Worm (Caenorhabditis elegans) whole organism, L4 larva: ENCODE measurements around the gene clec-50.

Experiments used
- F26F4.8 ChIP-seq: fragments of 200-800 bp; sonication (Bioruptor generic); conservative IDR thresholded peaks from 2 replicates; pipeline ENCODE4 v1.3.6; 2022; ENCODE audit warnings: missing genetic modification characterization, missing compliant biosample characterization
- F37D6.2 ChIP-seq: sonication (generic microtip); optimal IDR thresholded peaks from 2 replicates; lab custom pipeline; 2016; ENCODE audit warnings: mild to moderate bottlenecking, missing genetic modification characterization, missing compliant biosample characterization
- T20F7.1 ChIP-seq: fragments of 200-800 bp; sonication (Bioruptor generic); optimal IDR thresholded peaks from 2 replicates; lab custom pipeline; 2018; ENCODE audit warnings: mild to moderate bottlenecking, missing genetic modification characterization, missing compliant biosample characterization
- aly-2 ChIP-seq: sonication (generic microtip); optimal IDR thresholded peaks from 2 replicates; lab custom pipeline; 2018; ENCODE audit warnings: missing biosample characterization, missing genetic modification characterization
- ama-1 ChIP-seq: fragments of 150-350 bp; optimal IDR thresholded peaks from 2 replicates; lab custom pipeline; 2014; ENCODE audit warnings: inconsistent platforms, mixed read lengths
- ceh-20 ChIP-seq: fragments of 200-800 bp; sonication (Bioruptor generic); IDR thresholded peaks from 2 replicates; pipeline ENCODE4 v1.3.6; 2022; ENCODE audit warnings: missing genetic modification reagents, missing genetic modification characterization, missing compliant biosample characterization
- ceh-28 ChIP-seq: fragments of 150-350 bp; optimal IDR thresholded peaks from 2 replicates; lab custom pipeline; 2014; ENCODE audit warnings: missing biosample characterization, missing genetic modification reagents, missing genetic modification characterization
- ces-1 ChIP-seq: fragments of 150-350 bp; sonication (generic microtip); optimal IDR thresholded peaks from 4 replicates; lab custom pipeline; 2014; ENCODE audit warnings: missing biosample characterization, missing genetic modification reagents, missing genetic modification characterization
- daf-12 ChIP-seq: fragments of 150-350 bp; optimal IDR thresholded peaks from 2 replicates; lab custom pipeline; 2014; ENCODE audit warnings: missing biosample characterization, missing genetic modification reagents, missing genetic modification characterization
- daf-16 ChIP-seq, 3 experiments: sonication (generic microtip); optimal IDR thresholded peaks; 2 replicates each; lab custom pipeline; 2016 to 2017; ENCODE audit warnings: missing genetic modification characterization in 3 of 3, missing genetic modification reagents in 3 of 3, mild to moderate bottlenecking in 2 of 3, missing compliant biosample characterization in 2 of 3, missing biosample characterization in 1 of 3, moderate library complexity in 1 of 3
- daf-8 ChIP-seq: fragments of 200-800 bp; sonication (Bioruptor generic); IDR thresholded peaks from 2 replicates; pipeline ENCODE4 v1.3.6; 2022; ENCODE audit warnings: missing genetic modification characterization, missing compliant biosample characterization
- dmd-6 ChIP-seq: fragments of 200-800 bp; sonication (Bioruptor generic); IDR thresholded peaks from 2 replicates; pipeline ENCODE4 v1.3.6; 2022; ENCODE audit warnings: missing genetic modification reagents, missing genetic modification characterization, missing compliant biosample characterization
- duxl-1 ChIP-seq: sonication (generic microtip); optimal IDR thresholded peaks from 2 replicates; lab custom pipeline; 2016; ENCODE audit warnings: mild to moderate bottlenecking, missing genetic modification characterization, moderate library complexity, missing compliant biosample characterization; ENCODE audit not compliant: poor library complexity
- dve-1 ChIP-seq: sonication (generic microtip); optimal IDR thresholded peaks from 2 replicates; lab custom pipeline; 2017; ENCODE audit warnings: antibody characterized with exemption, mild to moderate bottlenecking, missing genetic modification characterization, missing compliant biosample characterization; ENCODE audit not compliant: insufficient read depth
- egl-27 ChIP-seq: sonication (generic microtip); optimal IDR thresholded peaks from 3 replicates; lab custom pipeline; 2017; ENCODE audit warnings: missing biosample characterization, missing genetic modification reagents, missing genetic modification characterization
- hlh-11 ChIP-seq: fragments of 200-800 bp; sonication (Bioruptor generic); optimal IDR thresholded peaks from 2 replicates; lab custom pipeline; 2018; ENCODE audit warnings: mild to moderate bottlenecking, missing genetic modification characterization, missing compliant biosample characterization
- hlh-30 ChIP-seq: sonication (generic microtip); optimal IDR thresholded peaks from 2 replicates; lab custom pipeline; 2017; ENCODE audit warnings: antibody characterized with exemption, mild to moderate bottlenecking, missing genetic modification characterization, missing compliant biosample characterization; ENCODE audit not compliant: insufficient read depth
- lin-13 ChIP-seq: fragments of 150-350 bp; optimal IDR thresholded peaks from 2 replicates; lab custom pipeline; 2014; ENCODE audit warnings: missing biosample characterization, missing genetic modification reagents, missing genetic modification characterization
- madf-5 ChIP-seq, 2 experiments: fragments of 200-800 bp; sonication (Bioruptor generic); IDR thresholded peaks; 2 replicates each; pipeline ENCODE4 v1.3.6; 2022; ENCODE audit warnings: missing compliant biosample characterization in 2 of 2, missing genetic modification characterization in 2 of 2
- nhr-102 ChIP-seq: sonication (generic microtip); optimal IDR thresholded peaks from 2 replicates; lab custom pipeline; 2016; ENCODE audit warnings: mild to moderate bottlenecking, missing genetic modification characterization, moderate library complexity, missing compliant biosample characterization
- nhr-111 ChIP-seq: fragments of 200-800 bp; sonication (Bioruptor generic); optimal IDR thresholded peaks from 2 replicates; lab custom pipeline; 2018; ENCODE audit warnings: mild to moderate bottlenecking, missing genetic modification characterization, missing compliant biosample characterization
- nhr-25 ChIP-seq: sonication (generic microtip); optimal IDR thresholded peaks from 2 replicates; lab custom pipeline; 2017; ENCODE audit warnings: missing genetic modification characterization, mild to moderate bottlenecking, missing compliant biosample characterization, antibody characterized with exemption, moderate library complexity, borderline replicate concordance; ENCODE audit not compliant: insufficient read depth
- nhr-28 ChIP-seq: fragments of 150-350 bp; optimal IDR thresholded peaks from 2 replicates; lab custom pipeline; 2014; ENCODE audit warnings: missing biosample characterization, missing genetic modification characterization
- nhr-41 ChIP-seq: fragments of 200-800 bp; sonication (Bioruptor generic); IDR thresholded peaks from 2 replicates; pipeline ENCODE4 v1.3.6; 2022; ENCODE audit warnings: missing genetic modification reagents, missing genetic modification characterization, missing compliant biosample characterization
- nhr-48 ChIP-seq: sonication (generic microtip); optimal IDR thresholded peaks from 2 replicates; lab custom pipeline; 2016; ENCODE audit warnings: mild to moderate bottlenecking, missing genetic modification characterization, missing compliant biosample characterization
- nhr-77 ChIP-seq: fragments of 150-350 bp; optimal IDR thresholded peaks from 2 replicates; lab custom pipeline; 2014; ENCODE audit warnings: missing biosample characterization, missing genetic modification characterization
- pha-4 ChIP-seq, 2 experiments: fragments of 150-350 bp in 1 of 2; fragments of 200-800 bp in 1 of 2; sonication (Bioruptor generic) in 1 of 2; IDR thresholded peaks in 1 of 2; optimal IDR thresholded peaks in 1 of 2; 2 replicates each; pipeline versions ENCODE4 v1.3.6 to Lab custom; 2014 to 2022; ENCODE audit warnings: missing genetic modification characterization in 2 of 2, missing genetic modification reagents in 2 of 2, missing biosample characterization in 1 of 2, missing compliant biosample characterization in 1 of 2
- php-3 ChIP-seq: fragments of 200-800 bp; sonication (Bioruptor generic); IDR thresholded peaks from 2 replicates; pipeline ENCODE4 v1.3.6; 2022; ENCODE audit warnings: missing genetic modification reagents, missing genetic modification characterization, missing compliant biosample characterization
- pqm-1 ChIP-seq: sonication (generic microtip); optimal IDR thresholded peaks from 2 replicates; lab custom pipeline; 2017; ENCODE audit warnings: missing biosample characterization, missing genetic modification characterization
- sdz-12 ChIP-seq: fragments of 200-800 bp; sonication (Bioruptor generic); optimal IDR thresholded peaks from 2 replicates; lab custom pipeline; 2018; ENCODE audit warnings: mild to moderate bottlenecking, missing genetic modification characterization, missing compliant biosample characterization
- set-16 ChIP-seq: fragments of 200-800 bp; sonication (Bioruptor generic); IDR thresholded peaks from 2 replicates; pipeline ENCODE4 v1.3.6; 2022; ENCODE audit warnings: missing genetic modification reagents, missing genetic modification characterization, missing compliant biosample characterization
- spr-3 ChIP-seq: fragments of 200-800 bp; sonication (Bioruptor generic); optimal IDR thresholded peaks from 2 replicates; lab custom pipeline; 2018; ENCODE audit warnings: mild to moderate bottlenecking, missing genetic modification characterization, missing compliant biosample characterization
- zip-11 ChIP-seq: fragments of 200-800 bp; sonication (Bioruptor generic); IDR thresholded peaks from 2 replicates; pipeline ENCODE4 v1.3.6; 2022; ENCODE audit warnings: missing genetic modification characterization, missing compliant biosample characterization
- zip-2 ChIP-seq: fragments of 150-350 bp; optimal IDR thresholded peaks from 2 replicates; lab custom pipeline; 2014; ENCODE audit warnings: missing biosample characterization, missing genetic modification characterization

clec-50 gene

DNA sequence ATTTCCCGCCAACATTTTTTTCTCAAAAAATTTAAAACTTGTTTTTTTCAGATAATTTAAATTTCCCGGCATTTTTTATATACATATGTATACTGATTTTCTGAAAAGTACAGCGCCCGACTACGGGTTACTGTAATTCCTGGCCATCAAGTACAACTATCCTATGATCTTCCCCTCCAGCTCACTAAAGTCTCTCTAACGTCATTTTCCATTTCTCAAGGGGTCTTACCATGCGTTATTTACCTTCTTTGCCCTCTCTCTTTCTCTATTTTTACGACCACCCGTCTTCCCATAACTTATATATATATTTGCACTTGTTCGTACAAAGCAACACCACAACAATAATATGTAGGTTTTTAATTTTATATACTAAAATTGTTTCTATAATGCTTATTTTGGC lies 1.1 kb upstream of the clec-50 start, which contains the start of gene W04E12.9:
Gene W04E12.9, plus strand, starts transcription at position 301 of the 400 bp plus-strand sequence.
- TF ChIP-seq daf-12 (tag; lab: Kevin White, UChicago) (no peak), lin-13 (GFP tag; lab: Kevin White, UChicago) (no peak), nhr-41 (no peak), daf-8 (GFP tag; lab: Robert Waterston, UW) (no peak), nhr-77 (tag; lab: Kevin White, UChicago) (no peak)

DNA sequence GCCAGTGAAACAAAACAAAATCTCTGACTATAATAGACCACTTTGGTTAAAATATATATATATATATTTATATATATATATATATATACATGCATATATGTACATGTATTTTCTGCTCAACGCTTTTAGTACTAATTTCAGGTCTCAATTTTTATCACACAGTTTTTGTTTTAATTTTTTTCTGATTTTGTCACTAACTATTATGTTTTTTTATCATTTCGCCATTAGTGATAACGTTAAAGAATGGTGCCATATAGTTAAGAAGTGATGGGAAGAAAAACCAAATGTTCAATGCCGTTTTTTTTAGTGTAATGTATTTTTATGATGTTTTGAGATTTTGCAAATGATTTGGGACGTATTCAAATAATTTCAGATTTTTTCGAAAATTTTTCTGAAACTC lies 837 bp downstream of the clec-50 start:
- peak; percentile 13 for TF ChIP-seq pqm-1 (tag; lab: Kevin White, UChicago)
- TF ChIP-seq nhr-28 (tag; lab: Kevin White, UChicago) = peak; percentile 59
- TF ChIP-seq zip-11 (GFP tag; lab: Robert Waterston, UW) = no peak
- TF ChIP-seq php-3 (GFP tag; lab: Robert Waterston, UW) = 0 out of 2 replicates have a peak, but pooled peaks have one; percentile 50

DNA sequence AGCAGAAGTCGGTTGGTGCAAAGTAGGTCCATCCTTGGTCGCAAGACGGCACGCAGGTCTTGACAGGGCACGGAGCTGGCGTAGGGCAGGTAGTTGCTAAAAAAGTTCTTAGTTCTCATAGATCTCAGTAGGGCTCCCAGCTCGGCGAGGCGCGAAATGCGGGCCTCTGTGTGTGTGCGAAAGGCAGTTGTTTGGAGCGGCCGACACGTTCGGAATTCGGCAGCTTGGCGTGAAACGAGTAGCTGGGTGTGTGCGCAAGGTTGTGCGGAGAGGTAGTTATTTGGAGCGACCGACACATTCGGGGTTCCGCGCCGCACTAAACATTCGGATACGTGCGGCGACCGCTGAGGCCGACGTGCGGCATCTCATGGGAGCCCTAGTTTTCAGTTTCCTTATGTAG lies 2.3 kb downstream of the clec-50 start:
- no peak for TF ChIP-seq ceh-28 (tag; lab: Kevin White, UChicago)
- TF ChIP-seq ceh-20 = no peak
- TF ChIP-seq zip-2 = no peak
- TF ChIP-seq spr-3 (GFP tag; lab: Kevin White, UChicago) = no peak
- TF ChIP-seq lin-13 (GFP tag; lab: Kevin White, UChicago) = no peak
- peak; percentile 76 for TF ChIP-seq set-16 (GFP tag; lab: Robert Waterston, UW)
- no peak for TF ChIP-seq nhr-25 (tag; lab: Kevin White, UChicago)

DNA sequence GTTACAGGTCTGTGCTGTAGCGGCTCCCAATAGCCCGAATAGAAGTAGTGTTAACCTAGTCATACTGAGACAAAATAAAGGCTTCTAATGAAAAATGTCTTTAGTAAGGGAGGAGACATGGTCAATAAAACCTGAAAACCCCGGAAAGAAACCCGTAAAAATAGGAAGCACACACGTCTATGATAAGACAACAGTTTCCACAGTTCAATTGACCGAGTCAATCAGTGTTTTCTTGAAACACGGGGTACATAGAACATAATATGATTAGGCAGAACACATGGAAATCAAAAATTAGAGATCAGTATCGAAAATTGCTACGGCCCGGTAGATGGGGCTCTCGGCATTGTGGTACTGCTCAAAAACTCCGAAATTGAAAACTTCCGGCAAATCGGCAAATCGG lies 4.0 kb downstream of the clec-50 start, which contains the start of gene clec-49:
Gene clec-49, minus strand, starts transcription at position 103 of the 400 bp plus-strand sequence.
- TF ChIP-seq hlh-30 (tag; lab: Kevin White, UChicago) = no peak
- TF ChIP-seq pha-4 (GFP tag; IDR thresholded peaks at IDR 0.05; lab: Robert Waterston, UW) = no peak
- no peak for TF ChIP-seq pha-4 (tag; optimal IDR thresholded peaks at IDR 0.05; lab: Kevin White, UChicago)
- no peak for TF ChIP-seq F37D6.2
- no peak for TF ChIP-seq aly-2 (tag; lab: Kevin White, UChicago)
- TF ChIP-seq ces-1 = no peak
- TF ChIP-seq nhr-41 = no peak
- TF ChIP-seq daf-16 (GFP tag; optimal IDR thresholded peaks at IDR 0.05; lab: Kevin White, UChicago) = no peak
- peak; percentile 73 for TF ChIP-seq daf-16 (tag; optimal IDR thresholded peaks at IDR 0.05; lab: Kevin White, UChicago)
- TF ChIP-seq spr-3 (GFP tag; lab: Kevin White, UChicago) = no peak
- no peak for TF ChIP-seq nhr-111 (GFP tag; lab: Kevin White, UChicago)
- no peak for TF ChIP-seq T20F7.1 (GFP tag; lab: Kevin White, UChicago)
- TF ChIP-seq nhr-77 (tag; lab: Kevin White, UChicago) = no peak
- peak; percentile 46 for TF ChIP-seq hlh-11 (tag; lab: Kevin White, UChicago)
- TF ChIP-seq ama-1 (lab: Kevin White, UChicago) = no peak
- TF ChIP-seq egl-27 (tag; lab: Kevin White, UChicago) = no peak
- TF ChIP-seq nhr-102 (tag; lab: Kevin White, UChicago) = no peak
- TF ChIP-seq duxl-1 (tag; lab: Kevin White, UChicago) = no peak
- TF ChIP-seq dmd-6 (GFP tag; lab: Robert Waterston, UW) = peak; percentile 84
- no peak for TF ChIP-seq madf-5 (GFP tag; IDR thresholded peaks at IDR 0.05; lab: Robert Waterston, UW)
- TF ChIP-seq F26F4.8 (GFP tag; lab: Robert Waterston, UW) = no peak
- TF ChIP-seq nhr-28 (tag; lab: Kevin White, UChicago) = peak; percentile 57
- no peak for TF ChIP-seq nhr-48 (tag; lab: Kevin White, UChicago)
- TF ChIP-seq sdz-12 (GFP tag; lab: Kevin White, UChicago) = no peak
- TF ChIP-seq dve-1 (tag; lab: Kevin White, UChicago) = peak; percentile 20
- peak; percentile 57 for TF ChIP-seq pqm-1 (tag; lab: Kevin White, UChicago)
- TF ChIP-seq, all 104 proteins: peak for 6
